Fruit fly (Drosophila melanogaster) whole organism, pupa: ENCODE measurements around the gene Pcif1.

Experiments
- CG10348 ChIP-seq: fragments of 200-800 bp; sonication (Bioruptor generic); IDR thresholded peaks from 2 replicates; pipeline ENCODE4 v1.3.6; 2022; ENCODE audit warnings: missing biosample characterization, missing genetic modification characterization
- CG12605 ChIP-seq: fragments of 200-800 bp; sonication (Bioruptor generic); IDR thresholded peaks from 2 replicates; pipeline ENCODE4 v1.3.6; 2022; ENCODE audit warnings: missing biosample characterization, missing genetic modification characterization
- CG15710 ChIP-seq: fragments of 200-800 bp; sonication (Bioruptor generic); optimal IDR thresholded peaks from 2 replicates; lab custom pipeline; 2018; ENCODE audit warnings: missing biosample characterization, mild to moderate bottlenecking, missing genetic modification characterization, moderate library complexity
- CG32121 ChIP-seq: fragments of 200-800 bp; sonication (Bioruptor generic); IDR thresholded peaks from 2 replicates; pipeline ENCODE4 v1.3.6; 2022; ENCODE audit warnings: missing biosample characterization, missing genetic modification characterization
- CG34367 ChIP-seq: fragments of 200-800 bp; sonication (Bioruptor generic); optimal IDR thresholded peaks from 2 replicates; lab custom pipeline; 2018; ENCODE audit warnings: missing biosample characterization, mild to moderate bottlenecking, missing genetic modification characterization
- CG4496 ChIP-seq: fragments of 200-800 bp; sonication (Bioruptor generic); IDR thresholded peaks from 3 replicates; pipeline ENCODE4 v1.3.6; 2022; ENCODE audit warnings: missing biosample characterization, missing genetic modification characterization
- D1 ChIP-seq: fragments of 200-800 bp; sonication (Bioruptor generic); optimal IDR thresholded peaks from 2 replicates; lab custom pipeline; 2018; ENCODE audit warnings: missing biosample characterization, mild to moderate bottlenecking, missing genetic modification characterization, moderate library complexity
- EcR ChIP-seq: fragments of 200-800 bp; sonication (Bioruptor generic); optimal IDR thresholded peaks from 3 replicates; lab custom pipeline; 2019; ENCODE audit warnings: missing biosample characterization, missing genetic modification characterization, mild to moderate bottlenecking, moderate library complexity, missing genetic modification reagents
- Ets98B ChIP-seq: fragments of 200-800 bp; sonication (Bioruptor generic); IDR thresholded peaks from 2 replicates; pipeline ENCODE4 v1.3.6; 2022; ENCODE audit warnings: missing biosample characterization, missing genetic modification characterization
- Pif1B ChIP-seq: fragments of 200-800 bp; sonication (Bioruptor generic); optimal IDR thresholded peaks from 3 replicates; lab custom pipeline; 2016; ENCODE audit warnings: missing biosample characterization, missing genetic modification characterization
- Snoo ChIP-seq: fragments of 200-800 bp; sonication (Bioruptor generic); optimal IDR thresholded peaks from 3 replicates; lab custom pipeline; 2017; ENCODE audit warnings: missing biosample characterization, mild to moderate bottlenecking, missing genetic modification characterization, inconsistent platforms

dm6 chr3L:20777496-20777895 is 8.5 kb downstream of the Pcif1 start:
- TF ChIP-seq Snoo (tag; lab: Kevin White, UChicago) (no peak), CG34367 (tag; lab: Kevin White, UChicago) (no peak), CG4496 (no peak), CG32121 (no peak), EcR (GFP tag; lab: Kevin White, UChicago) (no peak), CG12605 (no peak), CG15710 (tag; lab: Kevin White, UChicago) (no peak), Pif1B (GFP tag; lab: Kevin White, UChicago) (no peak), Ets98B (GFP tag; lab: Robert Waterston, UW) (no peak), CG10348 (GFP tag; lab: Robert Waterston, UW) (no peak), D1 (no peak)
